Worm (Caenorhabditis elegans) whole organism, young adult: ENCODE results near the gene T13F2.6.

Experiments used
- B0035.1 ChIP-seq: sonication (generic microtip); optimal IDR thresholded peaks from 2 replicates; lab custom pipeline; 2016; ENCODE audit warnings: missing genetic modification characterization, mild to moderate bottlenecking, missing compliant biosample characterization, missing genotype, missing genetic modification reagents
- D2030.7 ChIP-seq: fragments of 200-800 bp; sonication (Bioruptor generic); IDR thresholded peaks from 2 replicates; pipeline ENCODE4 v1.3.6; 2022; ENCODE audit warnings: missing genetic modification reagents, missing genetic modification characterization, missing compliant biosample characterization
- F10E7.11 ChIP-seq: sonication (generic microtip); optimal IDR thresholded peaks from 2 replicates; lab custom pipeline; 2017; ENCODE audit warnings: mild to moderate bottlenecking, missing genetic modification characterization, moderate library complexity, missing compliant biosample characterization
- F22D6.2 ChIP-seq: sonication (generic microtip); optimal IDR thresholded peaks from 2 replicates; lab custom pipeline; 2016; ENCODE audit warnings: mild to moderate bottlenecking, missing genetic modification characterization, missing compliant biosample characterization
- F33H1.4 ChIP-seq: fragments of 200-800 bp; sonication (Bioruptor generic); IDR thresholded peaks from 2 replicates; pipeline ENCODE4 v1.3.6; 2022; ENCODE audit warnings: missing genetic modification reagents, missing genetic modification characterization, missing compliant biosample characterization
- F37B4.10 ChIP-seq: fragments of 200-800 bp; sonication (Bioruptor generic); IDR thresholded peaks from 2 replicates; pipeline ENCODE4 v1.3.6; 2022; ENCODE audit warnings: missing genetic modification characterization, missing compliant biosample characterization
- F55B11.4 ChIP-seq: sonication (generic microtip); optimal IDR thresholded peaks from 2 replicates; lab custom pipeline; 2016; ENCODE audit warnings: missing compliant biosample characterization, missing genetic modification characterization, borderline replicate concordance; ENCODE audit not compliant: insufficient read depth
- F57A8.1 ChIP-seq: fragments of 200-800 bp; sonication (Bioruptor generic); optimal IDR thresholded peaks from 2 replicates; lab custom pipeline; 2018; ENCODE audit warnings: mild to moderate bottlenecking, missing genetic modification characterization, moderate library complexity, missing compliant biosample characterization
- K12H6.12 ChIP-seq: fragments of 200-800 bp; sonication (Bioruptor generic); optimal IDR thresholded peaks from 2 replicates; lab custom pipeline; 2018; ENCODE audit warnings: mild to moderate bottlenecking, missing genetic modification characterization, missing compliant biosample characterization
- ZK185.1 ChIP-seq: sonication (generic microtip); optimal IDR thresholded peaks from 2 replicates; lab custom pipeline; 2016; ENCODE audit warnings: mild to moderate bottlenecking, missing genetic modification characterization, missing compliant biosample characterization; ENCODE audit not compliant: poor library complexity, severe bottlenecking
- ama-1 ChIP-seq, 3 experiments: fragments of 150-350 bp in 1 of 3; sonication (generic microtip) in 2 of 3; optimal IDR thresholded peaks; 2 replicates each; lab custom pipeline; 2014 to 2018; ENCODE audit warnings: missing biosample characterization in 2 of 3, missing genetic modification characterization in 2 of 3, missing genetic modification reagents in 2 of 3
- aptf-2 ChIP-seq: fragments of 200-800 bp; sonication (Bioruptor generic); conservative IDR thresholded peaks from 2 replicates; pipeline ENCODE4 v1.3.6; 2022; ENCODE audit warnings: missing genetic modification reagents, missing genetic modification characterization, missing compliant biosample characterization
- aptf-3 ChIP-seq: fragments of 200-800 bp; sonication (Bioruptor generic); IDR thresholded peaks from 2 replicates; pipeline ENCODE4 v1.3.6; 2022; ENCODE audit warnings: missing genetic modification characterization, missing compliant biosample characterization
- athp-1 ChIP-seq: sonication (generic microtip); optimal IDR thresholded peaks from 2 replicates; lab custom pipeline; 2017; ENCODE audit warnings: mild to moderate bottlenecking, missing genetic modification characterization, missing compliant biosample characterization
- ccch-3 ChIP-seq: fragments of 200-800 bp; sonication (Bioruptor generic); optimal IDR thresholded peaks from 2 replicates; lab custom pipeline; 2018; ENCODE audit warnings: mild to moderate bottlenecking, missing genetic modification characterization, missing compliant biosample characterization
- ceh-27 ChIP-seq: fragments of 200-800 bp; sonication (Bioruptor generic); optimal IDR thresholded peaks from 2 replicates; lab custom pipeline; 2018; ENCODE audit warnings: mild to moderate bottlenecking, missing genetic modification characterization, moderate library complexity, missing compliant biosample characterization
- ceh-91 ChIP-seq: fragments of 200-800 bp; sonication (Bioruptor generic); IDR thresholded peaks from 2 replicates; pipeline ENCODE4 v1.3.6; 2022; ENCODE audit warnings: missing genetic modification reagents, missing genetic modification characterization, missing compliant biosample characterization
- ekl-4 ChIP-seq: fragments of 200-800 bp; sonication (Bioruptor generic); IDR thresholded peaks from 2 replicates; pipeline ENCODE4 v1.3.6; 2022; ENCODE audit warnings: missing genetic modification reagents, missing genetic modification characterization, missing compliant biosample characterization
- ets-4 ChIP-seq: fragments of 200-800 bp; sonication (Bioruptor generic); optimal IDR thresholded peaks from 2 replicates; lab custom pipeline; 2018; ENCODE audit warnings: mild to moderate bottlenecking, missing genetic modification characterization, missing compliant biosample characterization
- hmg-20 ChIP-seq: fragments of 200-800 bp; sonication (Bioruptor generic); IDR thresholded peaks from 2 replicates; pipeline ENCODE4 v1.3.6; 2022; ENCODE audit warnings: missing genetic modification reagents, missing genetic modification characterization, missing compliant biosample characterization
- hrde-1 ChIP-seq: sonication (generic microtip); optimal IDR thresholded peaks from 2 replicates; lab custom pipeline; 2016; ENCODE audit warnings: missing genetic modification characterization, mild to moderate bottlenecking, missing compliant biosample characterization, moderate library complexity, missing genotype, missing genetic modification reagents, borderline replicate concordance
- lin-26 ChIP-seq: fragments of 200-800 bp; sonication (Bioruptor generic); IDR thresholded peaks from 2 replicates; pipeline ENCODE4 v1.3.6; 2022; ENCODE audit warnings: missing genetic modification reagents, missing genetic modification characterization, missing compliant biosample characterization
- lin-54 ChIP-seq: fragments of 200-800 bp; sonication (Bioruptor generic); optimal IDR thresholded peaks from 2 replicates; lab custom pipeline; 2018; ENCODE audit warnings: mild to moderate bottlenecking, missing genetic modification characterization, missing compliant biosample characterization
- lsl-1 ChIP-seq: fragments of 200-800 bp; sonication (Bioruptor generic); optimal IDR thresholded peaks from 2 replicates; lab custom pipeline; 2018; ENCODE audit warnings: mild to moderate bottlenecking, missing genetic modification characterization, moderate library complexity, missing compliant biosample characterization
- madf-3 ChIP-seq: fragments of 200-800 bp; sonication (Bioruptor generic); IDR thresholded peaks from 2 replicates; pipeline ENCODE4 v1.3.6; 2022; ENCODE audit warnings: missing genetic modification reagents, missing genetic modification characterization, missing compliant biosample characterization
- madf-6 ChIP-seq: fragments of 200-800 bp; sonication (Bioruptor generic); IDR thresholded peaks from 2 replicates; pipeline ENCODE4 v1.3.6; 2022; ENCODE audit warnings: missing genetic modification reagents, missing genetic modification characterization, missing compliant biosample characterization
- mxl-1 ChIP-seq: sonication (generic microtip); optimal IDR thresholded peaks from 2 replicates; lab custom pipeline; 2016; ENCODE audit warnings: missing genetic modification characterization, missing compliant biosample characterization
- nhr-120 ChIP-seq: fragments of 200-800 bp; sonication (Bioruptor generic); IDR thresholded peaks from 2 replicates; pipeline ENCODE4 v1.3.6; 2022; ENCODE audit warnings: missing genetic modification characterization, missing compliant biosample characterization
- pbrm-1 ChIP-seq: fragments of 200-800 bp; sonication (Bioruptor generic); IDR thresholded peaks from 2 replicates; pipeline ENCODE4 v1.3.6; 2022; ENCODE audit warnings: missing genetic modification reagents, missing genetic modification characterization, missing compliant biosample characterization
- repo-1 ChIP-seq: sonication (generic microtip); optimal IDR thresholded peaks from 2 replicates; lab custom pipeline; 2017; ENCODE audit warnings: mild to moderate bottlenecking, missing genetic modification characterization, missing compliant biosample characterization
- snpc-1.1 ChIP-seq: sonication (generic microtip); optimal IDR thresholded peaks from 2 replicates; lab custom pipeline; 2017; ENCODE audit warnings: missing genetic modification characterization, mild to moderate bottlenecking, missing compliant biosample characterization, antibody characterized with exemption, moderate library complexity, missing genotype, missing genetic modification reagents; ENCODE audit not compliant: insufficient read depth
- sptf-2 ChIP-seq: fragments of 200-800 bp; sonication (Bioruptor generic); optimal IDR thresholded peaks from 2 replicates; lab custom pipeline; 2018; ENCODE audit warnings: mild to moderate bottlenecking, missing genetic modification characterization, missing compliant biosample characterization
- tlf-1 ChIP-seq: fragments of 200-800 bp; sonication (Bioruptor generic); optimal IDR thresholded peaks from 2 replicates; lab custom pipeline; 2018; ENCODE audit warnings: mild to moderate bottlenecking, missing genetic modification characterization, missing compliant biosample characterization
- unc-130 ChIP-seq: sonication (generic microtip); optimal IDR thresholded peaks from 2 replicates; lab custom pipeline; 2016; ENCODE audit warnings: missing genetic modification reagents, missing genetic modification characterization, missing compliant biosample characterization
- ztf-25 ChIP-seq: fragments of 200-800 bp; sonication (Bioruptor generic); IDR thresholded peaks from 2 replicates; pipeline ENCODE4 v1.3.6; 2022; ENCODE audit warnings: missing genetic modification reagents, missing genetic modification characterization, missing compliant biosample characterization
- ztf-26 ChIP-seq: sonication (generic microtip); optimal IDR thresholded peaks from 2 replicates; lab custom pipeline; 2017; ENCODE audit warnings: missing genetic modification characterization, missing compliant biosample characterization
- ztf-28 ChIP-seq: fragments of 200-800 bp; sonication (Bioruptor generic); IDR thresholded peaks from 2 replicates; pipeline ENCODE4 v1.3.6; 2022; ENCODE audit warnings: missing genetic modification reagents, missing genetic modification characterization, missing compliant biosample characterization
- ztf-3 ChIP-seq: fragments of 200-800 bp; sonication (Bioruptor generic); optimal IDR thresholded peaks from 2 replicates; lab custom pipeline; 2018; ENCODE audit warnings: mild to moderate bottlenecking, missing genetic modification characterization, missing compliant biosample characterization

Gene T13F2.6

ce11 chrIV:9789496-9789895 lies 11.4 kb downstream of the T13F2.6 start, which contains the start of gene T13F2.4:
Gene T13F2.4, plus strand, starts transcription at chrIV:9789796.
- TF ChIP-seq F55B11.4 (tag; lab: Kevin White, UChicago) (no peak), unc-130 (no peak), madf-6 (GFP tag; lab: Robert Waterston, UW) (no peak), K12H6.12 (tag; lab: Kevin White, UChicago) (no peak), ama-1 (optimal IDR thresholded peaks at IDR 0.05; lab: Kevin White, UChicago) (no peak), ama-1 (GFP tag; optimal IDR thresholded peaks at IDR 0.05; lab: Kevin White, UChicago) (no peak), F33H1.4 (GFP tag; lab: Robert Waterston, UW) (no peak), ztf-28 (GFP tag; lab: Robert Waterston, UW) (no peak), ekl-4 (GFP tag; lab: Robert Waterston, UW) (no peak), lin-26 (GFP tag; lab: Robert Waterston, UW) (no peak), ccch-3 (GFP tag; lab: Kevin White, UChicago) (no peak), tlf-1 (no peak), lsl-1 (GFP tag; lab: Kevin White, UChicago) (no peak), B0035.1 (tag; lab: Kevin White, UChicago) (no peak), ZK185.1 (tag; lab: Kevin White, UChicago) (no peak), hrde-1 (tag; lab: Kevin White, UChicago) (no peak)

ce11 chrIV:9790708-9791107 lies 12.6 kb downstream of the T13F2.6 start:
- TF ChIP-seq pbrm-1: no peak
- TF ChIP-seq D2030.7 (GFP tag; lab: Robert Waterston, UW): no peak
- TF ChIP-seq ztf-3: no peak
- TF ChIP-seq hmg-20 (GFP tag; lab: Robert Waterston, UW): no peak
- TF ChIP-seq F10E7.11 (tag; lab: Kevin White, UChicago): no peak
- TF ChIP-seq ceh-91: no peak
- no peak for TF ChIP-seq ztf-25 (GFP tag; lab: Robert Waterston, UW)
- TF ChIP-seq ztf-26 (tag; lab: Kevin White, UChicago): no peak
- no peak for TF ChIP-seq snpc-1.1
- TF ChIP-seq repo-1 (tag; lab: Kevin White, UChicago): no peak
- no peak for TF ChIP-seq aptf-2

- TF ChIP-seq sptf-2 (no peak), athp-1 (tag; lab: Kevin White, UChicago) (no peak), aptf-3 (GFP tag; lab: Robert Waterston, UW) (no peak), F55B11.4 (tag; lab: Kevin White, UChicago) (no peak), F37B4.10 (GFP tag; lab: Robert Waterston, UW) (no peak), F57A8.1 (GFP tag; lab: Kevin White, UChicago) (no peak), lin-54 (no peak), nhr-120 (GFP tag; lab: Robert Waterston, UW) (no peak), ceh-27 (GFP tag; lab: Kevin White, UChicago) (no peak), madf-3 (no peak), ets-4 (GFP tag; lab: Kevin White, UChicago) (no peak), F22D6.2 (tag; lab: Kevin White, UChicago) (no peak), mxl-1 (tag; lab: Kevin White, UChicago) (no peak)
Observed at ce11 chrIV:9795250-9795649, 17.1 kb downstream of the T13F2.6 start.
